Worm (Caenorhabditis elegans) whole organism, L3 larva: ENCODE measurements around the gene F43H9.4.

ENCODE experiments used
- R02D3.7 ChIP-seq: fragments of 150-350 bp; optimal IDR thresholded peaks from 2 replicates; lab custom pipeline; 2014; ENCODE audit warnings: missing biosample characterization, missing genetic modification characterization
- aly-2 ChIP-seq: fragments of 150-350 bp; optimal IDR thresholded peaks from 2 replicates; lab custom pipeline; 2014; ENCODE audit warnings: missing biosample characterization, missing genetic modification characterization
- ama-1 ChIP-seq: fragments of 150-350 bp; optimal IDR thresholded peaks from 2 replicates; lab custom pipeline; 2018
- ceh-28 ChIP-seq: fragments of 150-350 bp; optimal IDR thresholded peaks from 2 replicates; lab custom pipeline; 2014; ENCODE audit warnings: missing biosample characterization, missing genetic modification reagents, missing genetic modification characterization
- ceh-82 ChIP-seq: fragments of 150-350 bp; optimal IDR thresholded peaks from 2 replicates; lab custom pipeline; 2014; ENCODE audit warnings: missing biosample characterization, missing genetic modification characterization
- ceh-9 ChIP-seq: sonication (generic microtip); optimal IDR thresholded peaks from 2 replicates; lab custom pipeline; 2018; ENCODE audit warnings: missing biosample characterization, missing genetic modification characterization
- daf-12 ChIP-seq: fragments of 150-350 bp; optimal IDR thresholded peaks from 2 replicates; lab custom pipeline; 2014; ENCODE audit warnings: missing biosample characterization, missing genetic modification reagents, missing genetic modification characterization
- egl-27 ChIP-seq: sonication (generic microtip); optimal IDR thresholded peaks from 4 replicates; lab custom pipeline; 2017; ENCODE audit warnings: missing biosample characterization, missing genetic modification reagents, missing genetic modification characterization
- egl-5 ChIP-seq: fragments of 150-350 bp; optimal IDR thresholded peaks from 2 replicates; lab custom pipeline; 2017; ENCODE audit warnings: missing biosample characterization, missing genetic modification reagents, missing genetic modification characterization, inconsistent platforms
- elt-1 ChIP-seq: fragments of 150-350 bp; optimal IDR thresholded peaks from 2 replicates; lab custom pipeline; 2014; ENCODE audit warnings: missing biosample characterization, missing genetic modification characterization
- elt-2 ChIP-seq: sonication (generic microtip); optimal IDR thresholded peaks from 2 replicates; lab custom pipeline; 2016; ENCODE audit warnings: missing genetic modification reagents, mild to moderate bottlenecking, missing genetic modification characterization, missing compliant biosample characterization
- elt-3 ChIP-seq, 3 experiments: fragments of 150-350 bp in 1 of 3; sonication (generic microtip) in 2 of 3; optimal IDR thresholded peaks; 2 replicates in 2 of 3; 4 replicates in 1 of 3; lab custom pipeline; 2014 to 2017; ENCODE audit warnings: missing biosample characterization in 3 of 3, missing genetic modification characterization in 3 of 3
- eor-1 ChIP-seq, 2 experiments: fragments of 150-350 bp; optimal IDR thresholded peaks; 2 replicates each; lab custom pipeline; 2014 to 2018; ENCODE audit warnings: missing biosample characterization in 2 of 2, missing genetic modification characterization in 2 of 2
- fkh-10 ChIP-seq: sonication (generic microtip); optimal IDR thresholded peaks from 2 replicates; lab custom pipeline; 2017; ENCODE audit warnings: missing biosample characterization, missing genetic modification reagents, missing genetic modification characterization
- hmg-11 ChIP-seq: sonication (generic microtip); optimal IDR thresholded peaks from 2 replicates; lab custom pipeline; 2016; ENCODE audit warnings: missing genetic modification characterization, missing compliant biosample characterization
- lin-15B ChIP-seq: fragments of 150-350 bp; optimal IDR thresholded peaks from 2 replicates; lab custom pipeline; 2014; ENCODE audit warnings: missing biosample characterization, missing genetic modification characterization
- lsy-12 ChIP-seq: sonication (generic microtip); optimal IDR thresholded peaks from 2 replicates; lab custom pipeline; 2016; ENCODE audit warnings: mild to moderate bottlenecking, missing genetic modification characterization, missing compliant biosample characterization
- mdl-1 ChIP-seq: fragments of 150-350 bp; optimal IDR thresholded peaks from 2 replicates; lab custom pipeline; 2014; ENCODE audit warnings: missing biosample characterization, missing genetic modification characterization
- nfya-1 ChIP-seq: sonication (generic microtip); optimal IDR thresholded peaks from 2 replicates; lab custom pipeline; 2017; ENCODE audit warnings: missing genetic modification characterization, mild to moderate bottlenecking, missing compliant biosample characterization, antibody characterized with exemption, moderate library complexity; ENCODE audit not compliant: insufficient read depth
- nhr-23 ChIP-seq: fragments of 150-350 bp; optimal IDR thresholded peaks from 2 replicates; lab custom pipeline; 2014; ENCODE audit warnings: missing biosample characterization, missing genetic modification reagents, missing genetic modification characterization
- nhr-237 ChIP-seq: fragments of 150-350 bp; optimal IDR thresholded peaks from 2 replicates; lab custom pipeline; 2014; ENCODE audit warnings: missing biosample characterization, missing genetic modification characterization
- nhr-25 ChIP-seq: sonication (generic microtip); optimal IDR thresholded peaks from 2 replicates; lab custom pipeline; 2017; ENCODE audit warnings: missing biosample characterization, missing genetic modification characterization
- nhr-28 ChIP-seq: fragments of 150-350 bp; optimal IDR thresholded peaks from 2 replicates; lab custom pipeline; 2014; ENCODE audit warnings: missing biosample characterization, missing genetic modification characterization
- nhr-43 ChIP-seq: sonication (generic microtip); optimal IDR thresholded peaks from 2 replicates; lab custom pipeline; 2016; ENCODE audit warnings: mild to moderate bottlenecking, missing genetic modification characterization, missing compliant biosample characterization; ENCODE audit not compliant: poor library complexity, severe bottlenecking
- nhr-67 ChIP-seq: fragments of 150-350 bp; optimal IDR thresholded peaks from 2 replicates; lab custom pipeline; 2014; ENCODE audit warnings: missing biosample characterization, missing genetic modification characterization
- nhr-76 ChIP-seq: fragments of 150-350 bp; sonication (generic microtip); optimal IDR thresholded peaks from 5 replicates; lab custom pipeline; 2014; ENCODE audit warnings: missing biosample characterization, missing genetic modification characterization
- nhr-77 ChIP-seq: fragments of 150-350 bp; optimal IDR thresholded peaks from 2 replicates; lab custom pipeline; 2014; ENCODE audit warnings: missing biosample characterization, missing genetic modification characterization
- pha-4 ChIP-seq: fragments of 150-350 bp; optimal IDR thresholded peaks from 2 replicates; lab custom pipeline; 2014; ENCODE audit warnings: missing biosample characterization, missing genetic modification reagents, missing genetic modification characterization
- pqm-1 ChIP-seq: fragments of 150-350 bp; optimal IDR thresholded peaks from 2 replicates; lab custom pipeline; 2017; ENCODE audit warnings: missing biosample characterization, missing genetic modification characterization, inconsistent platforms
- sea-2 ChIP-seq: fragments of 150-350 bp; sonication (generic microtip); optimal IDR thresholded peaks from 4 replicates; lab custom pipeline; 2014; ENCODE audit warnings: missing biosample characterization, missing genetic modification reagents, missing genetic modification characterization
- skn-1 ChIP-seq: fragments of 150-350 bp; optimal IDR thresholded peaks from 2 replicates; lab custom pipeline; 2014; ENCODE audit warnings: missing biosample characterization, missing genetic modification characterization
- snpc-4 ChIP-seq: fragments of 150-350 bp; optimal IDR thresholded peaks from 2 replicates; lab custom pipeline; 2014; ENCODE audit warnings: missing biosample characterization, missing genetic modification characterization
- tbx-2 ChIP-seq: sonication (generic microtip); optimal IDR thresholded peaks from 2 replicates; lab custom pipeline; 2016; ENCODE audit warnings: mild to moderate bottlenecking, missing genetic modification characterization, missing compliant biosample characterization
- zag-1 ChIP-seq: fragments of 150-350 bp; optimal IDR thresholded peaks from 2 replicates; lab custom pipeline; 2014; ENCODE audit warnings: missing biosample characterization, missing genetic modification characterization
- ztf-11 ChIP-seq: fragments of 150-350 bp; optimal IDR thresholded peaks from 2 replicates; lab custom pipeline; 2014; ENCODE audit warnings: missing biosample characterization, missing genetic modification characterization
- ztf-4 ChIP-seq: fragments of 150-350 bp; optimal IDR thresholded peaks from 2 replicates; lab custom pipeline; 2014; ENCODE audit warnings: missing biosample characterization, missing genetic modification characterization

F43H9.4 gene

DNA sequence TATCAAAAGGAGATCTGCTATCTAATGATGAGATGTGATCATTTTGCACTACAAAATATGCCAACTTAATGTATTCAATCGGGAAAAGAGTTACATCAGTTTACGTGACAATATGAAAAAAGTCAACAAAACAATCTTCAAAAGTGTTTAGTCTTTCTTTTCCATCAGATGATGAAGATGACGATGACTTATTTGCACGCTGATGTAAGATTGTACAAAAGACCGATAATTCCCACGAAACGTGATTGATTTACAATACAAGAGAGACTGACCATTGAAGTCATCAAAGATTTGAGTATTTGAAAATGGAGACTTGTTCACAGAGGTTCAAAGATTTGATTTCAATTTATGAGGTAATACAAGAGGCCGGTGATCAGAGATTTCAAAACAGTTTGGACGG is 1.2 kb upstream of the F43H9.4 start:
- TF ChIP-seq fkh-10 (GFP tag; lab: Kevin White, UChicago): no peak
- TF ChIP-seq daf-12 (tag; lab: Kevin White, UChicago): no peak
- no peak for TF ChIP-seq lsy-12 (tag; lab: Kevin White, UChicago)
- TF ChIP-seq nhr-25: peak; percentile 3
- TF ChIP-seq elt-3 (tag; optimal IDR thresholded peaks at IDR 0.05; lab: Kevin White, UChicago): no peak
- TF ChIP-seq lin-15B (tag; lab: Kevin White, UChicago): no peak
- TF ChIP-seq mdl-1 (tag; lab: Kevin White, UChicago): no peak
- no peak for TF ChIP-seq egl-5 (tag; lab: Kevin White, UChicago)
- TF ChIP-seq pqm-1: no peak
- no peak for TF ChIP-seq skn-1 (tag; lab: Kevin White, UChicago)
- TF ChIP-seq nhr-43: peak; percentile 2
- no peak for TF ChIP-seq sea-2
- TF ChIP-seq egl-27 (tag; lab: Kevin White, UChicago): no peak
- TF ChIP-seq nhr-77 (tag; lab: Kevin White, UChicago): no peak
- TF ChIP-seq nfya-1 (tag; lab: Kevin White, UChicago): no peak
- TF ChIP-seq nhr-76: no peak
- no peak for TF ChIP-seq pha-4
- TF ChIP-seq elt-1 (tag; lab: Kevin White, UChicago): peak; percentile 80
- no peak for TF ChIP-seq ceh-9 (tag; lab: Kevin White, UChicago)
- TF ChIP-seq ceh-82 (tag; lab: Kevin White, UChicago): no peak
- no peak for TF ChIP-seq snpc-4

- TF ChIP-seq elt-1 (tag; lab: Kevin White, UChicago) (peak; percentile 16), ama-1 (lab: Kevin White, UChicago) (no peak), nhr-43 (peak; percentile 21), elt-3 (tag; optimal IDR thresholded peaks at IDR 0.05; lab: Kevin White, UChicago) (peak in 1 of 3 experiments; percentile 78)
Observed at ce11 chrV:8027429-8028142, 1.1 kb downstream of the F43H9.4 start.

ce11 chrV:8028825-8029489 is 2.4 kb downstream of the F43H9.4 start, which contains the start of gene oma-2:
TSS of gene oma-2 (plus strand) at chrV:8029439.
- no peak for TF ChIP-seq skn-1 (tag; lab: Kevin White, UChicago)
- TF ChIP-seq nhr-43: peak; percentile 57

DNA sequence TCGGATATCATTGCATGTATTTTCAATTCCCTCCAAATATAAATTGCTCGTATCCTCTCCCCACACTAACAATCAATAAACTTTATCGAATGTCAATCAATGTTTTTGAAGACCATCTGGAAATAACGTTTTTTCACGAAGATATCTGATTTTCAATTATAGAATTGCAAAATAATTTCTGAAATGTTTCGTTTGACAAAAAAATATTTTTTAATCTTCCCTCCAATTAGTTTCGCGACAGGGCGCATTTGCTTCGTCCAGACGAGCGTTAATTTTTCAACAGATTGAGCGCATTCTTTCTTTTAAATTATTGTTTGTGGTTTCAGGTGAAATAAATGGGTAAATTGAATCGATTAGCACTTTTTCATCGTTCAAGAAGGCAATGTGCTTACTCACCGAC is 4.6 kb downstream of the F43H9.4 start, which contains the start of gene vars-1:
vars-1 (plus strand) TSS at position 291 of the 400 bp plus-strand sequence.
- TF ChIP-seq lin-15B (tag; lab: Kevin White, UChicago) (peak; percentile 67), nhr-67 (tag; lab: Kevin White, UChicago) (no peak), elt-2 (tag; lab: Kevin White, UChicago) (peak; percentile 13), nhr-23 (peak; percentile 57), ceh-82 (tag; lab: Kevin White, UChicago) (no peak), eor-1 (tag; optimal IDR thresholded peaks at IDR 0.05; lab: Kevin White, UChicago) (no peak), nfya-1 (tag; lab: Kevin White, UChicago) (peak; percentile 57), sea-2 (no peak), ceh-9 (tag; lab: Kevin White, UChicago) (no peak), pha-4 (no peak), nhr-28 (tag; lab: Kevin White, UChicago) (no peak), egl-27 (tag; lab: Kevin White, UChicago) (no peak), R02D3.7 (tag; lab: Kevin White, UChicago) (peak; percentile 28)

DNA sequence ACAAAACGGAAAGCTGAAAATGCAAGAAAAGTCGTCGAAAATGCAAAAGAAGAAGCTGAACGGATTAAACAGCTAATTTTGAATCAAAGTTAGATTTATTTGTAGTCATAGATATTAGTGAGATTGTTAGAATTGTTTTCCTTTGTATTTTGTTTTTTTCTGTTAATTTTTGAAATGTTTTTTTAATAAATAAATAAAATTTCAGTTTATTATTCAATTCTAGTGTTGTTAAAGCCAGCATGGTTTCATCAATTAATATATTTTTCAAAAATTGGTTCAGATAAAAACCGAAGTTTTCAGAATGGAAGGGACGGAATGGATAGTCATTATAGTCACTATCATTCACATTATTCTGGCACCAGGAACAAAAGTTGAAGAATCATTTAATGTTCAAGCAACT is 8.3 kb downstream of the F43H9.4 start, which contains the start of gene algn-12:
algn-12 (plus strand) TSS at position 301 of the 400 bp plus-strand sequence.
- TF ChIP-seq skn-1 (tag; lab: Kevin White, UChicago) (no peak), elt-1 (tag; lab: Kevin White, UChicago) (no peak), egl-5 (tag; lab: Kevin White, UChicago) (no peak), R02D3.7 (tag; lab: Kevin White, UChicago) (no peak), elt-2 (tag; lab: Kevin White, UChicago) (no peak), ztf-11 (tag; lab: Kevin White, UChicago) (no peak), tbx-2 (tag; lab: Kevin White, UChicago) (no peak), ceh-28 (no peak), zag-1 (no peak), sea-2 (no peak), ztf-4 (no peak), egl-27 (tag; lab: Kevin White, UChicago) (no peak), nhr-237 (tag; lab: Kevin White, UChicago) (no peak), hmg-11 (tag; lab: Kevin White, UChicago) (no peak), mdl-1 (tag; lab: Kevin White, UChicago) (no peak), nhr-25 (no peak), aly-2 (tag; lab: Kevin White, UChicago) (no peak), nhr-43 (no peak)
